Worm (Caenorhabditis elegans): Measurements from ENCODE around the gene ZK1307.3.

- TF ChIP-seq elt-3 (tag; optimal IDR thresholded peaks at IDR 0.05) (no peak), ztf-11 (tag; optimal IDR thresholded peaks at IDR 0.05) (no peak), nhr-76 (tag; optimal IDR thresholded peaks at IDR 0.05) (no peak), ceh-82 (tag; optimal IDR thresholded peaks at IDR 0.05) (no peak), unc-62 (GFP tag; optimal IDR thresholded peaks at IDR 0.05) (no peak), pha-4 (tag; optimal IDR thresholded peaks at IDR 0.05) (no peak), nhr-11 (tag; optimal IDR thresholded peaks at IDR 0.05) (no peak), zag-1 (tag; optimal IDR thresholded peaks at IDR 0.05) (no peak), nhr-25 (tag; optimal IDR thresholded peaks at IDR 0.05) (no peak), tbx-2 (tag; optimal IDR thresholded peaks at IDR 0.05) (no peak), aly-2 (tag; optimal IDR thresholded peaks at IDR 0.05) (no peak), nfya-1 (tag; optimal IDR thresholded peaks at IDR 0.05; ENCODE audit: insufficient read depth) (no peak), nhr-77 (tag; optimal IDR thresholded peaks at IDR 0.05) (no peak), mml-1 (tag; optimal IDR thresholded peaks at IDR 0.05) (no peak)
Measured at ce11 chrII:9652919-9653318, at the start of gene ZK1307.3.
